Worm (Caenorhabditis elegans) whole organism, L1 larva: ENCODE measurements around the gene wrm-1.

Experiments used
- F16B12.6 ChIP-seq: fragments of 150-350 bp; optimal IDR thresholded peaks from 2 replicates; lab custom pipeline; 2014; ENCODE audit warnings: missing biosample characterization, missing genetic modification characterization
- aha-1 ChIP-seq: fragments of 150-350 bp; optimal IDR thresholded peaks from 2 replicates; lab custom pipeline; 2014; ENCODE audit warnings: missing biosample characterization, missing genetic modification characterization
- ceh-8 ChIP-seq: fragments of 200-800 bp; sonication (Bioruptor generic); optimal IDR thresholded peaks from 2 replicates; lab custom pipeline; 2018; ENCODE audit warnings: mild to moderate bottlenecking, missing genetic modification characterization, moderate library complexity, missing compliant biosample characterization
- dpl-1 ChIP-seq, 3 experiments: fragments of 150-350 bp in 2 of 3; sonication (generic microtip) in 1 of 3; optimal IDR thresholded peaks; 2 replicates each; lab custom pipeline; 2014 to 2017; ENCODE audit warnings: missing biosample characterization in 3 of 3, missing genetic modification characterization in 3 of 3, missing genetic modification reagents in 3 of 3
- dsc-1 ChIP-seq: sonication (generic microtip); optimal IDR thresholded peaks from 2 replicates; lab custom pipeline; 2016; ENCODE audit warnings: mild to moderate bottlenecking, missing genetic modification characterization, missing compliant biosample characterization
- efl-1 ChIP-seq, 4 experiments: fragments of 150-350 bp; optimal IDR thresholded peaks in 3 of 4; peaks in 1 of 4; 1 replicate in 1 of 4; 2 replicates in 3 of 4; lab custom pipeline; 2014; ENCODE audit warnings: missing biosample characterization in 2 of 4, missing genetic modification characterization in 2 of 4, missing genetic modification reagents in 2 of 4
- egl-27 ChIP-seq, 2 experiments: fragments of 150-350 bp in 1 of 2; sonication (generic microtip); optimal IDR thresholded peaks; 3 replicates each; lab custom pipeline; 2017 to 2018; ENCODE audit warnings: missing biosample characterization in 2 of 2, missing genetic modification characterization in 2 of 2, missing genetic modification reagents in 2 of 2
- ets-5 ChIP-seq: fragments of 200-800 bp; sonication (Bioruptor generic); IDR thresholded peaks from 2 replicates; pipeline ENCODE4 v1.3.6; 2022; ENCODE audit warnings: missing genetic modification characterization, missing compliant biosample characterization
- fkh-8 ChIP-seq: sonication (generic microtip); optimal IDR thresholded peaks from 2 replicates; lab custom pipeline; 2016; ENCODE audit warnings: mild to moderate bottlenecking, missing genetic modification characterization, missing compliant biosample characterization
- hlh-17 ChIP-seq: fragments of 200-800 bp; sonication (Bioruptor generic); optimal IDR thresholded peaks from 2 replicates; lab custom pipeline; 2018; ENCODE audit warnings: missing genetic modification characterization, mild to moderate bottlenecking, missing compliant biosample characterization, moderate library complexity, borderline replicate concordance
- hpl-2 ChIP-seq: fragments of 150-350 bp; optimal IDR thresholded peaks from 2 replicates; lab custom pipeline; 2014; ENCODE audit warnings: missing biosample characterization, missing genetic modification reagents, missing genetic modification characterization
- isw-1 ChIP-seq: fragments of 200-800 bp; sonication (Bioruptor generic); IDR thresholded peaks from 2 replicates; pipeline ENCODE4 v1.3.6; 2022; ENCODE audit warnings: missing genetic modification characterization, missing compliant biosample characterization
- lin-14 ChIP-seq: fragments of 200-800 bp; sonication (Bioruptor generic); optimal IDR thresholded peaks from 2 replicates; lab custom pipeline; 2018; ENCODE audit warnings: mild to moderate bottlenecking, missing genetic modification characterization, moderate library complexity, missing compliant biosample characterization
- lin-35 ChIP-seq, 2 experiments: fragments of 150-350 bp; optimal IDR thresholded peaks; 2 replicates each; lab custom pipeline; 2014; ENCODE audit warnings: missing biosample characterization in 2 of 2, missing genetic modification characterization in 2 of 2, missing genetic modification reagents in 2 of 2
- lsy-2 ChIP-seq, 2 experiments: fragments of 150-350 bp; optimal IDR thresholded peaks; 2 replicates each; lab custom pipeline; 2014; ENCODE audit warnings: missing biosample characterization in 2 of 2, missing genetic modification characterization in 2 of 2
- mef-2 ChIP-seq: fragments of 150-350 bp; optimal IDR thresholded peaks from 2 replicates; lab custom pipeline; 2014; ENCODE audit warnings: missing biosample characterization, missing genetic modification characterization
- nhr-12 ChIP-seq: sonication (generic microtip); optimal IDR thresholded peaks from 2 replicates; lab custom pipeline; 2017; ENCODE audit warnings: missing biosample characterization, missing genetic modification characterization
- nhr-28 ChIP-seq: fragments of 150-350 bp; optimal IDR thresholded peaks from 2 replicates; lab custom pipeline; 2014; ENCODE audit warnings: missing biosample characterization, missing genetic modification characterization
- nhr-47 ChIP-seq: sonication (generic microtip); optimal IDR thresholded peaks from 2 replicates; lab custom pipeline; 2016; ENCODE audit warnings: mild to moderate bottlenecking, missing genetic modification characterization, moderate library complexity, missing compliant biosample characterization
- nhr-71 ChIP-seq: sonication (generic microtip); optimal IDR thresholded peaks from 2 replicates; lab custom pipeline; 2016; ENCODE audit warnings: mild to moderate bottlenecking, missing genetic modification characterization, moderate library complexity, missing compliant biosample characterization
- nhr-90 ChIP-seq: sonication (generic microtip); optimal IDR thresholded peaks from 2 replicates; lab custom pipeline; 2016; ENCODE audit warnings: mild to moderate bottlenecking, missing genetic modification characterization, missing compliant biosample characterization; ENCODE audit not compliant: poor library complexity
- pax-3 ChIP-seq: fragments of 200-800 bp; sonication (Bioruptor generic); optimal IDR thresholded peaks from 2 replicates; lab custom pipeline; 2018; ENCODE audit warnings: mild to moderate bottlenecking, missing genetic modification characterization, moderate library complexity, missing compliant biosample characterization
- rnt-1 ChIP-seq: sonication (generic microtip); optimal IDR thresholded peaks from 2 replicates; lab custom pipeline; 2016; ENCODE audit warnings: mild to moderate bottlenecking, missing genetic modification characterization, moderate library complexity, missing compliant biosample characterization
- skn-1 ChIP-seq: fragments of 150-350 bp; optimal IDR thresholded peaks from 2 replicates; lab custom pipeline; 2014; ENCODE audit warnings: missing biosample characterization, missing genetic modification characterization
- sox-4 ChIP-seq: sonication (generic microtip); optimal IDR thresholded peaks from 2 replicates; lab custom pipeline; 2016; ENCODE audit warnings: missing genetic modification characterization, missing compliant biosample characterization
- swsn-7 ChIP-seq: sonication (generic microtip); optimal IDR thresholded peaks from 2 replicates; lab custom pipeline; 2016; ENCODE audit warnings: missing genetic modification characterization, missing compliant biosample characterization
- unc-62 ChIP-seq: fragments of 150-350 bp; optimal IDR thresholded peaks from 2 replicates; lab custom pipeline; 2014; ENCODE audit warnings: missing biosample characterization, missing genetic modification reagents, missing genetic modification characterization
- vab-15 ChIP-seq: sonication (generic microtip); optimal IDR thresholded peaks from 2 replicates; lab custom pipeline; 2017; ENCODE audit warnings: missing genotype, mild to moderate bottlenecking, missing genetic modification characterization, missing compliant biosample characterization
- xbp-1 ChIP-seq: sonication (generic microtip); optimal IDR thresholded peaks from 2 replicates; lab custom pipeline; 2016; ENCODE audit warnings: missing genetic modification characterization, missing compliant biosample characterization
- ztf-11 ChIP-seq, 2 experiments: sonication (generic microtip); optimal IDR thresholded peaks; 2 replicates each; lab custom pipeline; 2016 to 2017; ENCODE audit warnings: missing genetic modification characterization in 2 of 2, missing biosample characterization in 1 of 2, missing compliant biosample characterization in 1 of 2
- ztf-4 ChIP-seq: fragments of 150-350 bp; optimal IDR thresholded peaks from 2 replicates; lab custom pipeline; 2014; ENCODE audit warnings: missing biosample characterization, missing genetic modification characterization

Gene wrm-1

DNA sequence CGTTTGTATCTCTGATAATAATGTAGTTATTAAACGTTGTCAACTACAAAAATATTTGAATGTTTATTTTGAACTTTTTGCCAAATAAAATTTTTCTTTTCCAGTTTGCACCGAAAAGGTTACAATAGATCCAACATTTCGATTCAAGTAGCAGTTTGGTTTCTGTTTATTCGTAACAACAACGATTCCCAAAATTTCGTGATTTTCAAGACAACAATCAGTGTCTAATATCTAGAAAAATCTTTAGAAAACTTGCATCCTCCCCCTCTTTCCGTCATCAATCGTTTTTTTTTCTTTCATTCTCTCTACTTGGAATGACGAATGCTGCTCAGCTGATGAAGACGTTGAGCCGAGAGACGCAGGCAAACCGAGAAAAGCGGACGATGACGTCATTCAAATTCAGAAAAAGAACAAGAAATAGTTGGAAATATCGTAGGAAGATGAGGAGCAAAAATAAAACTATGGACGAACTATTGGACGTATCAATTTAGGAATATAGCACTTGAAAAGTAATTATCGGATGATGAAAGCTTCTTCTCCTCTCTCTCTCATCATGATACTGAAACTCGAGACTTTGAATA lies 36.0 kb downstream of the wrm-1 start (continued):
- TF ChIP-seq ztf-11 (tag; optimal IDR thresholded peaks at IDR 0.05; lab: Kevin White, UChicago), result peak in 1 of 2 experiments; percentile 19
- no peak for TF ChIP-seq hlh-17 (GFP tag; lab: Kevin White, UChicago)
- peak; percentile 97 for TF ChIP-seq fkh-8 (tag; lab: Kevin White, UChicago)
- peak in 1 of 2 experiments; percentile 35 for TF ChIP-seq lin-35 (GFP tag; optimal IDR thresholded peaks at IDR 0.05; lab: Kevin White, UChicago)
- TF ChIP-seq ets-5 (GFP tag; lab: Robert Waterston, UW), result no peak
- TF ChIP-seq aha-1, result no peak
- peak; percentile 74 for TF ChIP-seq mef-2 (tag; lab: Kevin White, UChicago)
- peak; percentile 60 for TF ChIP-seq xbp-1 (tag; lab: Kevin White, UChicago)

- TF ChIP-seq lin-14 (GFP tag; lab: Kevin White, UChicago) (peak; percentile 60), skn-1 (tag; lab: Kevin White, UChicago) (no peak)
Observed at ce11 chrIII:5760721-5761120, 38.1 kb downstream of the wrm-1 start.

- TF ChIP-seq F16B12.6 (tag; lab: Kevin White, UChicago), result no peak
- TF ChIP-seq egl-27 (tag; optimal IDR thresholded peaks at IDR 0.05; lab: Kevin White, UChicago), result no peak
- no peak for TF ChIP-seq isw-1
- no peak for TF ChIP-seq nhr-28 (tag; lab: Kevin White, UChicago)
- TF ChIP-seq dsc-1, result no peak
- TF ChIP-seq nhr-12 (tag; lab: Kevin White, UChicago), result no peak
- TF ChIP-seq swsn-7, result no peak
- no peak for TF ChIP-seq nhr-47 (tag; lab: Kevin White, UChicago)
- TF ChIP-seq unc-62, result no peak
Observed at ce11 chrIII:5761886-5762285, 39.2 kb downstream of the wrm-1 start.

DNA sequence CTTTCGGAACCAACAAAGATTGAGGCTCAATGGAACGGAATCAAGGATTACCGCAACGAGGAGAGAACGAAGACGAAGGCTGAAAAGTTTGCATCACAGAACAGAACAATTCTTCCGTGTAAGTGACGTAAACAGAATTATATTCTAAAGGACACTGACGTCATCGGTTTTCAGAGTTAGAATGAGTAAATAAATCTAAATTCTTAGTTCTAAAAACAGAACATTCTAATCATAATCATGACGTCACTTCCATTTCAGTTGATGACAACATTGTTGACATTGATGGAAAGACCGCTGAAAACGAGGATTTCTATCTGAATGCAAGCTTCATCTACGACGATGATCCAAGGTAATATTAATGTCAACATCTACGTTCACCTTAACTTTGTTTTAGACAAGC lies 41.3 kb downstream of the wrm-1 start:
- TF ChIP-seq ztf-4, result peak; percentile 46
- TF ChIP-seq lin-35 (GFP tag; optimal IDR thresholded peaks at IDR 0.05; lab: Kevin White, UChicago), result no peak
- TF ChIP-seq fkh-8 (tag; lab: Kevin White, UChicago), result peak; percentile 75
- no peak for TF ChIP-seq vab-15 (tag; lab: Kevin White, UChicago)
- peak; percentile 51 for TF ChIP-seq nhr-71 (tag; lab: Kevin White, UChicago)
- TF ChIP-seq nhr-47 (tag; lab: Kevin White, UChicago), result peak; percentile 30
- peak; percentile 43 for TF ChIP-seq dsc-1
- TF ChIP-seq lin-14 (GFP tag; lab: Kevin White, UChicago), result peak; percentile 5
- peak; percentile 28 for TF ChIP-seq pax-3
- peak in 1 of 2 experiments; percentile 8 for TF ChIP-seq lsy-2 (tag; optimal IDR thresholded peaks at IDR 0.05; lab: Kevin White, UChicago)
- no peak for TF ChIP-seq ceh-8

DNA sequence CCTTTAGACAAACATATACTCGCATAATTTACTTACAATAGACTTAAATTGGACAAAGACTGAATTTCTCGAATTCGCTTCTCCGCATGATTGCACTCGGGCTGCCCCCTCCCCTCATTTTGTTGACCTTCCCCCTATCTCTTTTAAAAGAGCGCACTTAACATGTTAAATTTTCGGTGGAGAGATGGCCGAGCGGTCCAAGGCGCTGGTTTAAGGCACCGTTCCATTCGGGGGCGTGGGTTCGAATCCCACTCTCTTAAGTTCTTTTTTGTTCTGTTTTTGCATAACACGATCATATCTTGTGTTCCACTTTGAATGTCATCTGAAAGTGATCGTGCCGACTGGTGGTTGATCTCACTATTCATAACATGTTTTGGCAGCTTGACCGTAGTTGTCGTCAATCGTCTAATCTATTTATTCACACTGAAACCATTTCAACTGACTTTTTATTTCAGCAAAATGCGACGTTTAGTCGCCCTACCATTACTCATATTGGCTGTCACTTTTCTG lies 47.1 kb downstream of the wrm-1 start, which contains the start of gene cutl-23:
Gene cutl-23, plus strand, starts transcription at position 460 of the 510 bp plus-strand sequence.
- peak; percentile 35 for TF ChIP-seq nhr-90 (tag; lab: Kevin White, UChicago)
- TF ChIP-seq hpl-2 (GFP tag; lab: Kevin White, UChicago), result no peak
- no peak for TF ChIP-seq sox-4 (tag; lab: Kevin White, UChicago)
- peak; percentile 12 to 40 for TF ChIP-seq lin-35 (GFP tag; optimal IDR thresholded peaks at IDR 0.05; lab: Kevin White, UChicago)
- TF ChIP-seq efl-1 (optimal IDR thresholded peaks at IDR 0.05; lab: Kevin White, UChicago), result peak in 1 of 2 experiments; percentile 12
- peak in 1 of 2 experiments; percentile 94 for TF ChIP-seq efl-1 (GFP tag; optimal IDR thresholded peaks at IDR 0.05 in 1 of 2; lab: Kevin White, UChicago)
- TF ChIP-seq swsn-7, result peak; percentile 8
- peak in 1 of 3 experiments; percentile 32 for TF ChIP-seq dpl-1 (GFP tag; optimal IDR thresholded peaks at IDR 0.05; lab: Kevin White, UChicago)
- peak; percentile 32 for TF ChIP-seq rnt-1
